Worm (Caenorhabditis elegans) whole organism, early embryonic: Measurements from ENCODE around the gene gtap-1.
"Not testable (repeated sequence)": the region's sequence is repeated elsewhere in the genome, so short reads cannot be mapped to it uniquely, and the experiment has no call there.

Source experiments
- B0310.2 ChIP-seq: sonication (generic microtip); optimal IDR thresholded peaks from 2 replicates; lab custom pipeline; 2016; ENCODE audit warnings: mild to moderate bottlenecking, missing genetic modification characterization, missing compliant biosample characterization
- F13C5.2 ChIP-seq: sonication (generic microtip); optimal IDR thresholded peaks from 2 replicates; lab custom pipeline; 2017; ENCODE audit warnings: mild to moderate bottlenecking, missing genetic modification characterization, inconsistent platforms, missing compliant biosample characterization
- aly-1 ChIP-seq: sonication (generic microtip); optimal IDR thresholded peaks from 2 replicates; lab custom pipeline; 2016; ENCODE audit warnings: missing genetic modification characterization, missing compliant biosample characterization
- ama-1 ChIP-seq: fragments of 150-350 bp; optimal IDR thresholded peaks from 2 replicates; lab custom pipeline; 2014
- ceh-13 ChIP-seq: fragments of 200-800 bp; sonication (Bioruptor generic); optimal IDR thresholded peaks from 2 replicates; lab custom pipeline; 2018; ENCODE audit warnings: mild to moderate bottlenecking, missing genetic modification characterization, missing compliant biosample characterization
- ceh-36 ChIP-seq: sonication (generic microtip); optimal IDR thresholded peaks from 2 replicates; lab custom pipeline; 2016; ENCODE audit warnings: missing genetic modification characterization, inconsistent platforms, missing compliant biosample characterization
- ets-7 ChIP-seq: sonication (generic microtip); optimal IDR thresholded peaks from 2 replicates; lab custom pipeline; 2016; ENCODE audit warnings: missing genotype, missing genetic modification characterization, missing compliant biosample characterization
- flt-1 ChIP-seq: fragments of 200-800 bp; sonication (Bioruptor generic); IDR thresholded peaks from 2 replicates; pipeline ENCODE4 v1.3.6; 2022; ENCODE audit warnings: missing genetic modification characterization, missing compliant biosample characterization
- hmbx-1 ChIP-seq: sonication (generic microtip); optimal IDR thresholded peaks from 2 replicates; lab custom pipeline; 2016; ENCODE audit warnings: mild to moderate bottlenecking, missing genetic modification characterization, missing compliant biosample characterization
- hmg-4 ChIP-seq: fragments of 200-800 bp; sonication (Bioruptor generic); optimal IDR thresholded peaks from 2 replicates; lab custom pipeline; 2018; ENCODE audit warnings: mild to moderate bottlenecking, missing genetic modification characterization, missing compliant biosample characterization
- hnd-1 ChIP-seq: sonication (generic microtip); optimal IDR thresholded peaks from 2 replicates; lab custom pipeline; 2016; ENCODE audit warnings: missing genetic modification characterization, missing compliant biosample characterization
- pes-1 ChIP-seq: fragments of 200-800 bp; sonication (Bioruptor generic); IDR thresholded peaks from 2 replicates; pipeline ENCODE4 v1.3.6; 2022; ENCODE audit warnings: missing genetic modification reagents, missing genetic modification characterization, missing compliant biosample characterization
- scrt-1 ChIP-seq: fragments of 200-800 bp; sonication (Bioruptor generic); IDR thresholded peaks from 2 replicates; pipeline ENCODE4 v1.3.6; 2022; ENCODE audit warnings: missing genetic modification characterization, missing compliant biosample characterization
- sea-1 ChIP-seq: fragments of 200-800 bp; sonication (Bioruptor generic); conservative IDR thresholded peaks from 2 replicates; pipeline ENCODE4 v1.3.6; 2022; ENCODE audit warnings: missing genetic modification characterization, missing compliant biosample characterization
- tbx-11 ChIP-seq: fragments of 200-800 bp; sonication (Bioruptor generic); IDR thresholded peaks from 2 replicates; pipeline ENCODE4 v1.3.6; 2022; ENCODE audit warnings: missing genetic modification characterization, missing compliant biosample characterization
- tbx-37 ChIP-seq: fragments of 200-800 bp; sonication (Bioruptor generic); conservative IDR thresholded peaks from 2 replicates; pipeline ENCODE4 v1.3.6; 2022; ENCODE audit warnings: missing genetic modification reagents, missing genetic modification characterization, missing compliant biosample characterization
- tra-4 ChIP-seq: sonication (generic microtip); optimal IDR thresholded peaks from 2 replicates; lab custom pipeline; 2017; ENCODE audit warnings: missing genetic modification characterization, missing compliant biosample characterization

The gtap-1 gene

DNA sequence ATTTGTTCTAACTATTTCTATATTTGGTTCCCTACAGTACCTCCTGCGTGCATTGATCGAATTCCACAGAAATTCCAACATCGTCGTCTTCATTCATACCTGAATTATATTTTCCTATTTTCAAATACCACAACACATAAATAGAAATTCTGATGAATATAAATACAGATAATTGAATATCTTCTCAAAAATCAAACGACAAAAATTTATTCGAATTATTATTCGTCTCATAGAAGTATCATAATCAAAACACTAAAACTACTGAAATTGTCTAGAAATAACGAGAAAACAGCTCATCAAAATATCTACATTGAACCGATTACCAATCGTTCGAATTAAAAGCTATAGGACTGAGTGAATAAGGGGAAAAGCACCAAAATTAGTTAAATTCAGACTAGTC, at the start of gene gtap-1:
gtap-1 (minus strand) TSS at position 101 of the 400 bp plus-strand sequence.
- TF ChIP-seq aly-1 (tag; lab: Kevin White, UChicago), result no peak
- no peak for TF ChIP-seq hnd-1 (tag; lab: Kevin White, UChicago)
- no peak for TF ChIP-seq tbx-37 (GFP tag; lab: Robert Waterston, UW)
- TF ChIP-seq F13C5.2 (tag; lab: Kevin White, UChicago), result no peak
- no peak for TF ChIP-seq pes-1 (GFP tag; lab: Robert Waterston, UW)
- TF ChIP-seq tbx-11, result no peak
- no peak for TF ChIP-seq sea-1 (GFP tag; lab: Robert Waterston, UW)
- TF ChIP-seq tra-4, result no peak
- TF ChIP-seq ets-7 (tag; lab: Kevin White, UChicago), result no peak
- TF ChIP-seq hmbx-1 (tag; lab: Kevin White, UChicago), result no peak
- no peak for TF ChIP-seq ceh-13 (GFP tag; lab: Kevin White, UChicago)

- no peak for TF ChIP-seq ets-7 (tag; lab: Kevin White, UChicago)
- TF ChIP-seq pes-1 (GFP tag; lab: Robert Waterston, UW), result no peak
- TF ChIP-seq flt-1, result no peak
- no peak for TF ChIP-seq scrt-1 (GFP tag; lab: Robert Waterston, UW)
- TF ChIP-seq hnd-1 (tag; lab: Kevin White, UChicago), result no peak
- TF ChIP-seq tra-4, result no peak
- TF ChIP-seq F13C5.2 (tag; lab: Kevin White, UChicago), result no peak
- TF ChIP-seq hmg-4 (GFP tag; lab: Kevin White, UChicago), result no peak
- TF ChIP-seq B0310.2 (tag; lab: Kevin White, UChicago), result no peak
- TF ChIP-seq sea-1 (GFP tag; lab: Robert Waterston, UW), result no peak
- TF ChIP-seq ceh-13 (GFP tag; lab: Kevin White, UChicago), result no peak
- no peak for TF ChIP-seq hmbx-1 (tag; lab: Kevin White, UChicago)
- no peak for TF ChIP-seq ama-1 (lab: Kevin White, UChicago)
- TF ChIP-seq ceh-36 (tag; lab: Kevin White, UChicago), result no peak
- TF ChIP-seq tbx-37 (GFP tag; lab: Robert Waterston, UW), result no peak
Measured at ce11 chrII:5880677-5881076, 47.6 kb upstream of the gtap-1 start.

ce11 chrII:5876511-5876910, 43.5 kb upstream of the gtap-1 start, which contains the start of gene F55C12.2:
TSS of gene F55C12.2 (plus strand) at chrII:5876811.
- not testable (repeated sequence) for TF ChIP-seq B0310.2 (tag; lab: Kevin White, UChicago); pes-1 (GFP tag; lab: Robert Waterston, UW); hnd-1 (tag; lab: Kevin White, UChicago)

- TF ChIP-seq tbx-11 (no peak), hmbx-1 (tag; lab: Kevin White, UChicago) (no peak), tbx-37 (GFP tag; lab: Robert Waterston, UW) (no peak), ceh-36 (tag; lab: Kevin White, UChicago) (no peak), tra-4 (no peak), ama-1 (lab: Kevin White, UChicago) (no peak)
Measured at ce11 chrII:5876053-5876452, 43.0 kb upstream of the gtap-1 start, which contains the start of gene F55C12.6. TSS of gene F55C12.6 (minus strand) at chrII:5876153.

- no peak for TF ChIP-seq aly-1 (tag; lab: Kevin White, UChicago)
- no peak for TF ChIP-seq hmbx-1 (tag; lab: Kevin White, UChicago)
- no peak for TF ChIP-seq pes-1 (GFP tag; lab: Robert Waterston, UW)
- TF ChIP-seq hnd-1 (tag; lab: Kevin White, UChicago), result no peak
- TF ChIP-seq scrt-1 (GFP tag; lab: Robert Waterston, UW), result no peak
- TF ChIP-seq flt-1, result no peak
- no peak for TF ChIP-seq B0310.2 (tag; lab: Kevin White, UChicago)
- TF ChIP-seq ama-1 (lab: Kevin White, UChicago), result no peak
- TF ChIP-seq ceh-36 (tag; lab: Kevin White, UChicago), result no peak
- TF ChIP-seq ets-7 (tag; lab: Kevin White, UChicago), result no peak
- TF ChIP-seq tra-4, result no peak
- TF ChIP-seq tbx-37 (GFP tag; lab: Robert Waterston, UW), result no peak
- no peak for TF ChIP-seq F13C5.2 (tag; lab: Kevin White, UChicago)
- TF ChIP-seq hmg-4 (GFP tag; lab: Kevin White, UChicago), result no peak
- TF ChIP-seq sea-1 (GFP tag; lab: Robert Waterston, UW), result no peak
- TF ChIP-seq tbx-11, result no peak
- no peak for TF ChIP-seq ceh-13 (GFP tag; lab: Kevin White, UChicago)
Measured at ce11 chrII:5874130-5874529, 41.1 kb upstream of the gtap-1 start.

DNA sequence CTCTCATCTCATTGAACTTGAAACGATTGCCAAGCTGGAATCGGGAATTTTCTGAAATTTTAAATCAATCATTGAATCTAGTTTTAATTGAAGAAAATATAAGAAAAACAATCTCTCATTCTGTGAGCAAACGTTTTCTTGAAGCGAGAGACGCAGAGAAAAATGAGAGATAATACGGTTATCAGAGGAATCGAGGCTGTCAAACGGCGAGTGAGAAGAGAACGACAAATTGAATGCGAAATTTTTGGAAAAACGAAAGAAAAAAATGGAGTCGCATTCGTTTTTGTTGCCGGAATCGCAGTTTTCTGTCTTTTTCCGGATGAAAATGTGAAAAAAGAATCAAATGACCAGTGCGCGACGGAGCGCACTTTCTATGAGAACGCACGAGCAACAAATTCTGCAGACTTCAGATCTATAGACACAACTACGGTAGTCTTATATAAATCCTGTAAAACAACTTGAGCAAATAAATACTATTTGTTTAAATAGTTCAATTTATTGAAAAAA, 40.6 kb upstream of the gtap-1 start, which contains the start of gene tex-2:
tex-2 (minus strand) TSS at position 51 of the 507 bp plus-strand sequence.
- TF ChIP-seq hmg-4 (GFP tag; lab: Kevin White, UChicago) (no peak), ets-7 (tag; lab: Kevin White, UChicago) (no peak)

- TF ChIP-seq ceh-13 (GFP tag; lab: Kevin White, UChicago), result no peak
- no peak for TF ChIP-seq hnd-1 (tag; lab: Kevin White, UChicago)
- TF ChIP-seq sea-1 (GFP tag; lab: Robert Waterston, UW), result no peak
- no peak for TF ChIP-seq B0310.2 (tag; lab: Kevin White, UChicago)
- no peak for TF ChIP-seq F13C5.2 (tag; lab: Kevin White, UChicago)
- TF ChIP-seq flt-1, result no peak
- TF ChIP-seq hmg-4 (GFP tag; lab: Kevin White, UChicago), result no peak
- TF ChIP-seq tbx-11, result no peak
- no peak for TF ChIP-seq ama-1 (lab: Kevin White, UChicago)
- no peak for TF ChIP-seq aly-1 (tag; lab: Kevin White, UChicago)
- no peak for TF ChIP-seq pes-1 (GFP tag; lab: Robert Waterston, UW)
- no peak for TF ChIP-seq ceh-36 (tag; lab: Kevin White, UChicago)
- no peak for TF ChIP-seq tbx-37 (GFP tag; lab: Robert Waterston, UW)
Measured at ce11 chrII:5872414-5872813, 39.4 kb upstream of the gtap-1 start.
